Fruit fly (Drosophila melanogaster): ENCODE measurements around the gene PIG-P.

Gene PIG-P

dm6 chr3R:26104302-26105140, 46.5 kb upstream of the PIG-P start (continued):
- peak; percentile 44 for TF ChIP-seq CG6854 (GFP tag; optimal IDR thresholded peaks at IDR 0.05)
- TF ChIP-seq Gug (GFP tag; IDR thresholded peaks at IDR 0.05) = no peak
- TF ChIP-seq Smox (GFP tag; optimal IDR thresholded peaks at IDR 0.05) = peak; percentile 74
- TF ChIP-seq Hr4 (GFP tag; optimal IDR thresholded peaks at IDR 0.05) = peak; percentile 67
- peak in 1 of 2 experiments; percentile 26 for TF ChIP-seq ss (GFP tag; optimal IDR thresholded peaks at IDR 0.05)
- TF ChIP-seq acj6 (GFP tag; optimal IDR thresholded peaks at IDR 0.05) = peak; percentile 35
- TF ChIP-seq CG4318 (GFP tag; optimal IDR thresholded peaks at IDR 0.05) = no peak
- peak; percentile 66 for TF ChIP-seq CG6163 (GFP tag; IDR thresholded peaks at IDR 0.05)
- TF ChIP-seq Sox14 (GFP tag; optimal IDR thresholded peaks at IDR 0.05) = peak; percentile 51
- TF ChIP-seq fd59A (GFP tag; optimal IDR thresholded peaks at IDR 0.05) = no peak
- peak; percentile 55 for TF ChIP-seq CG32006 (GFP tag; optimal IDR thresholded peaks at IDR 0.05)
- peak; percentile 28 for TF ChIP-seq dsx (GFP tag; optimal IDR thresholded peaks at IDR 0.05; ENCODE audit: poor library complexity, severe bottlenecking)
- no peak for TF ChIP-seq salr (GFP tag; optimal IDR thresholded peaks at IDR 0.05)
- peak; percentile 89 for TF ChIP-seq svp (GFP tag)
- peak; percentile 10 for TF ChIP-seq CG6808 (GFP tag; optimal IDR thresholded peaks at IDR 0.05)
- TF ChIP-seq CG8319 (GFP tag; optimal IDR thresholded peaks at IDR 0.05) = peak; percentile 7
- no peak for TF ChIP-seq CG10669 (GFP tag; optimal IDR thresholded peaks at IDR 0.05)
- peak; percentile 76 for TF ChIP-seq cyc (GFP tag; optimal IDR thresholded peaks at IDR 0.05)
- TF ChIP-seq fd85E (GFP tag; optimal IDR thresholded peaks at IDR 0.05) = no peak
- TF ChIP-seq CG11902 (GFP tag; optimal IDR thresholded peaks at IDR 0.05) = peak; percentile 35
- peak; percentile 84 for TF ChIP-seq lz (GFP tag; optimal IDR thresholded peaks at IDR 0.05)
- TF ChIP-seq CG16779 (tag; optimal IDR thresholded peaks at IDR 0.05) = no peak
- peak; percentile 45 for TF ChIP-seq OdsH (GFP tag; optimal IDR thresholded peaks at IDR 0.05)
- TF ChIP-seq Eip75B (GFP tag; optimal IDR thresholded peaks at IDR 0.05) = peak; percentile 71
- TF ChIP-seq CG11762 (GFP tag; optimal IDR thresholded peaks at IDR 0.05; ENCODE audit: insufficient read depth) = peak; percentile 3
- peak; percentile 45 for TF ChIP-seq fkh (GFP tag; optimal IDR thresholded peaks at IDR 0.05)
- TF ChIP-seq CG9139 (GFP tag; optimal IDR thresholded peaks at IDR 0.05) = no peak
- TF ChIP-seq esn (GFP tag; optimal IDR thresholded peaks at IDR 0.05) = peak; percentile 78
- peak; percentile 68 for TF ChIP-seq CG34406 (GFP tag; optimal IDR thresholded peaks at IDR 0.05)
- TF ChIP-seq CG15336 (GFP tag; IDR thresholded peaks at IDR 0.05) = peak; percentile 64
- TF ChIP-seq Sox15 (GFP tag; optimal IDR thresholded peaks at IDR 0.05) = peak; percentile 12
- peak; percentile 33 for TF ChIP-seq Lpt (GFP tag; optimal IDR thresholded peaks at IDR 0.05)
- no peak for TF ChIP-seq CG11294 (GFP tag; IDR thresholded peaks at IDR 0.05)

- TF ChIP-seq CG31627 (GFP tag; optimal IDR thresholded peaks at IDR 0.05) = no peak
- TF ChIP-seq fkh (GFP tag; optimal IDR thresholded peaks at IDR 0.05) = peak; percentile 83
Measured at dm6 chr3R:26103440-26103839, 45.4 kb upstream of the PIG-P start.

- TF ChIP-seq eg (GFP tag; IDR thresholded peaks at IDR 0.05) (peak; percentile 10; the same call in 1 of the 3 replicates), esn (GFP tag; optimal IDR thresholded peaks at IDR 0.05) (no peak), achi (GFP tag; optimal IDR thresholded peaks at IDR 0.05) (no peak), CG6163 (GFP tag; IDR thresholded peaks at IDR 0.05) (0 out of 3 replicates have a peak, but pooled peaks have one; percentile 29), Met (GFP tag; optimal IDR thresholded peaks at IDR 0.05) (peak; percentile 10), vri (GFP tag; optimal IDR thresholded peaks at IDR 0.05) (peak; percentile 6), topi (GFP tag; optimal IDR thresholded peaks at IDR 0.05) (no peak), acj6 (GFP tag; optimal IDR thresholded peaks at IDR 0.05) (no peak), CG10631 (GFP tag; optimal IDR thresholded peaks at IDR 0.05) (no peak), Lpt (GFP tag; optimal IDR thresholded peaks at IDR 0.05) (no peak), CG10669 (GFP tag; optimal IDR thresholded peaks at IDR 0.05) (no peak), fkh (GFP tag; optimal IDR thresholded peaks at IDR 0.05) (peak; percentile 85), Sox102F (GFP tag; optimal IDR thresholded peaks at IDR 0.05) (peak; percentile 21), CG6276 (GFP tag; optimal IDR thresholded peaks at IDR 0.05) (no peak), Hr39 (GFP tag; optimal IDR thresholded peaks at IDR 0.05) (no peak), Hr4 (GFP tag; optimal IDR thresholded peaks at IDR 0.05) (peak; percentile 19), Sox14 (GFP tag; optimal IDR thresholded peaks at IDR 0.05) (peak; percentile 11), CG16779 (tag; optimal IDR thresholded peaks at IDR 0.05) (no peak), ss (GFP tag; optimal IDR thresholded peaks at IDR 0.05) (no peak), Smox (GFP tag; optimal IDR thresholded peaks at IDR 0.05) (no peak), dsx (GFP tag; optimal IDR thresholded peaks at IDR 0.05; ENCODE audit: poor library complexity, severe bottlenecking) (no peak)
Measured at dm6 chr3R:26099238-26099637, 41.2 kb upstream of the PIG-P start.
